Worm (Caenorhabditis elegans): ENCODE measurements around the gene glb-14.
"Not testable (repeated sequence)": the region's sequence is repeated elsewhere in the genome, so short reads cannot be mapped to it uniquely, and the experiment has no call there.

The glb-14 gene

ce11 chrV:15544898-15545297, at the start of gene glb-14:
glb-14 (minus strand) TSS chrV:15544994.
- TF ChIP-seq unc-62 (GFP tag; optimal IDR thresholded peaks at IDR 0.05), result no peak

ce11 chrV:15594573-15594972, 49.8 kb upstream of the glb-14 start, which contains the start of gene fbxa-139:
fbxa-139 (minus strand) TSS chrV:15594673.
- no peak for TF ChIP-seq unc-62 (GFP tag; optimal IDR thresholded peaks at IDR 0.05)

- not testable (repeated sequence) for TF ChIP-seq unc-62 (GFP tag; optimal IDR thresholded peaks at IDR 0.05)
Observed at ce11 chrV:15590183-15590667, 45.4 kb upstream of the glb-14 start, which contains the start of gene F28F8.7. F28F8.7 (minus strand) TSS chrV:15590617.

ce11 chrV:15578386-15578785, 33.6 kb upstream of the glb-14 start, which contains the start of gene F28F8.9:
F28F8.9 (minus strand) TSS chrV:15578673.
- no peak for TF ChIP-seq unc-62 (GFP tag; optimal IDR thresholded peaks at IDR 0.05)

ce11 chrV:15577395-15577896, 32.7 kb upstream of the glb-14 start, which contains the start of gene atx-3:
atx-3 (minus strand) TSS chrV:15577445.
- no peak for TF ChIP-seq unc-62 (GFP tag; optimal IDR thresholded peaks at IDR 0.05)

- no peak for TF ChIP-seq unc-62 (GFP tag; optimal IDR thresholded peaks at IDR 0.05)
Observed at ce11 chrV:15575305-15575704, 30.5 kb upstream of the glb-14 start, which contains the start of gene mdt-28. mdt-28 (minus strand) TSS chrV:15575405.

- TF ChIP-seq unc-62 (GFP tag; optimal IDR thresholded peaks at IDR 0.05), result no peak
Observed at ce11 chrV:15572613-15573012, 27.8 kb upstream of the glb-14 start, which contains the start of gene fbxa-94. fbxa-94 (plus strand) TSS chrV:15572913.

ce11 chrV:15571006-15571526, 26.3 kb upstream of the glb-14 start, which contains the start of gene fbxa-95:
fbxa-95 (plus strand) TSS chrV:15571476.
- no peak for TF ChIP-seq unc-62 (GFP tag; optimal IDR thresholded peaks at IDR 0.05)

ce11 chrV:15569702-15570430, 25.1 kb upstream of the glb-14 start, which contains the start of gene lsm-5:
lsm-5 (plus strand) TSS chrV:15570380.
- TF ChIP-seq unc-62 (GFP tag; optimal IDR thresholded peaks at IDR 0.05), result no peak

- TF ChIP-seq unc-62 (GFP tag; optimal IDR thresholded peaks at IDR 0.05), result no peak
Observed at ce11 chrV:15568381-15568780, 23.6 kb upstream of the glb-14 start.

- no peak for TF ChIP-seq unc-62 (GFP tag; optimal IDR thresholded peaks at IDR 0.05)
Observed at ce11 chrV:15567344-15567804, 22.6 kb upstream of the glb-14 start, which contains the start of gene acs-2. acs-2 (plus strand) TSS chrV:15567394.

ce11 chrV:15566511-15567178, 21.9 kb upstream of the glb-14 start:
- TF ChIP-seq unc-62 (GFP tag; optimal IDR thresholded peaks at IDR 0.05), result no peak

ce11 chrV:15563985-15564384, 19.2 kb upstream of the glb-14 start:
- TF ChIP-seq unc-62 (GFP tag; optimal IDR thresholded peaks at IDR 0.05), result no peak

- no peak for TF ChIP-seq unc-62 (GFP tag; optimal IDR thresholded peaks at IDR 0.05)
Observed at ce11 chrV:15563477-15563876, 18.7 kb upstream of the glb-14 start.

ce11 chrV:15562541-15562940, 17.7 kb upstream of the glb-14 start:
- TF ChIP-seq unc-62 (GFP tag; optimal IDR thresholded peaks at IDR 0.05), result no peak

ce11 chrV:15559729-15560128, 14.9 kb upstream of the glb-14 start:
- TF ChIP-seq unc-62 (GFP tag; optimal IDR thresholded peaks at IDR 0.05), result no peak
